Worm (Caenorhabditis elegans): ENCODE results near the gene fbxa-147.

Gene fbxa-147

ce11 chrV:14715608-14716007, 691 bp upstream of the fbxa-147 start, which contains the start of gene R08A2.2:
TSS of gene R08A2.2 (minus strand) at chrV:14715708.
- TF ChIP-seq nhr-6 (tag; optimal IDR thresholded peaks at IDR 0.05), result no peak
- no peak for TF ChIP-seq C34F6.9 (tag; optimal IDR thresholded peaks at IDR 0.05)
- no peak for TF ChIP-seq gmeb-1 (tag; optimal IDR thresholded peaks at IDR 0.05)
- no peak for TF ChIP-seq zag-1 (tag; optimal IDR thresholded peaks at IDR 0.05)
- no peak for TF ChIP-seq R02D3.7 (tag; optimal IDR thresholded peaks at IDR 0.05)
- no peak for TF ChIP-seq aly-2 (tag; optimal IDR thresholded peaks at IDR 0.05)
- no peak for TF ChIP-seq elt-3 (tag; optimal IDR thresholded peaks at IDR 0.05)
- no peak for TF ChIP-seq snpc-4 (tag; optimal IDR thresholded peaks at IDR 0.05)
- no peak for TF ChIP-seq mbf-1 (tag; optimal IDR thresholded peaks at IDR 0.05)
- no peak for TF ChIP-seq nhr-77 (tag; optimal IDR thresholded peaks at IDR 0.05)
- TF ChIP-seq nhr-25 (tag; optimal IDR thresholded peaks at IDR 0.05), result no peak
- TF ChIP-seq unc-62 (GFP tag; optimal IDR thresholded peaks at IDR 0.05), result no peak
- TF ChIP-seq elt-1 (tag; optimal IDR thresholded peaks at IDR 0.05), result no peak
- TF ChIP-seq mdl-1 (tag; optimal IDR thresholded peaks at IDR 0.05), result no peak
- no peak for TF ChIP-seq blmp-1 (tag; optimal IDR thresholded peaks at IDR 0.05; ENCODE audit: insufficient read depth)
- TF ChIP-seq crh-2 (tag; optimal IDR thresholded peaks at IDR 0.05), result no peak
- no peak for TF ChIP-seq dmd-4 (tag; optimal IDR thresholded peaks at IDR 0.05)

ce11 chrV:14719491-14719890, 3.2 kb downstream of the fbxa-147 start, which contains the start of gene R08A2.1:
TSS of gene R08A2.1 (minus strand) at chrV:14719591.
- no peak for TF ChIP-seq skn-1 (tag; optimal IDR thresholded peaks at IDR 0.05)
- TF ChIP-seq snpc-4 (tag; optimal IDR thresholded peaks at IDR 0.05), result no peak
- no peak for TF ChIP-seq nhr-6 (tag; optimal IDR thresholded peaks at IDR 0.05)
- no peak for TF ChIP-seq ceh-16 (tag; optimal IDR thresholded peaks at IDR 0.05)
- TF ChIP-seq nhr-237 (tag; optimal IDR thresholded peaks at IDR 0.05), result no peak
- no peak for TF ChIP-seq ztf-11 (tag; optimal IDR thresholded peaks at IDR 0.05)
- TF ChIP-seq sma-9 (GFP tag; optimal IDR thresholded peaks at IDR 0.05), result no peak
- no peak for TF ChIP-seq sma-9 (tag; optimal IDR thresholded peaks at IDR 0.05)
- TF ChIP-seq mab-5 (tag; optimal IDR thresholded peaks at IDR 0.05), result no peak
- TF ChIP-seq unc-62 (GFP tag; optimal IDR thresholded peaks at IDR 0.05), result no peak
- no peak for TF ChIP-seq C34F6.9 (tag; optimal IDR thresholded peaks at IDR 0.05)
- TF ChIP-seq R02D3.7 (tag; optimal IDR thresholded peaks at IDR 0.05), result no peak
- no peak for TF ChIP-seq elt-1 (tag; optimal IDR thresholded peaks at IDR 0.05)
- TF ChIP-seq aly-2 (tag; optimal IDR thresholded peaks at IDR 0.05), result no peak
- TF ChIP-seq nhr-10 (tag; optimal IDR thresholded peaks at IDR 0.05), result no peak
- no peak for TF ChIP-seq alr-1 (tag; optimal IDR thresholded peaks at IDR 0.05)
- TF ChIP-seq zag-1 (tag; optimal IDR thresholded peaks at IDR 0.05), result no peak
- no peak for TF ChIP-seq lin-11 (tag; optimal IDR thresholded peaks at IDR 0.05)
- no peak for TF ChIP-seq sma-3 (GFP tag; optimal IDR thresholded peaks at IDR 0.05)
- no peak for TF ChIP-seq fos-1 (tag; optimal IDR thresholded peaks at IDR 0.05)

- TF ChIP-seq dmd-4 (tag; optimal IDR thresholded peaks at IDR 0.05) (no peak), crh-2 (tag; optimal IDR thresholded peaks at IDR 0.05) (no peak), C34F6.9 (tag; optimal IDR thresholded peaks at IDR 0.05) (no peak), nhr-77 (tag; optimal IDR thresholded peaks at IDR 0.05) (no peak), skn-1 (tag; optimal IDR thresholded peaks at IDR 0.05) (no peak), gmeb-1 (tag; optimal IDR thresholded peaks at IDR 0.05) (no peak), zag-1 (tag; optimal IDR thresholded peaks at IDR 0.05) (no peak), ceh-82 (tag; optimal IDR thresholded peaks at IDR 0.05) (no peak), ztf-11 (tag; optimal IDR thresholded peaks at IDR 0.05) (no peak), nhr-23 (tag; optimal IDR thresholded peaks at IDR 0.05) (no peak), nhr-11 (tag; optimal IDR thresholded peaks at IDR 0.05) (no peak), nhr-21 (tag; optimal IDR thresholded peaks at IDR 0.05) (no peak), unc-62 (GFP tag; optimal IDR thresholded peaks at IDR 0.05) (no peak), elt-3 (tag; optimal IDR thresholded peaks at IDR 0.05) (no peak), nhr-129 (tag; optimal IDR thresholded peaks at IDR 0.05) (no peak)
Measured at ce11 chrV:14723020-14723419, 6.7 kb downstream of the fbxa-147 start, which contains the start of gene R08A2.7. TSS of gene R08A2.7 (plus strand) at chrV:14723320.

ce11 chrV:14725409-14725808, 9.1 kb downstream of the fbxa-147 start:
- TF ChIP-seq sma-9 (GFP tag; optimal IDR thresholded peaks at IDR 0.05), result peak; percentile 77
- TF ChIP-seq sma-9 (tag; optimal IDR thresholded peaks at IDR 0.05), result no peak
- TF ChIP-seq nhr-10 (tag; optimal IDR thresholded peaks at IDR 0.05), result no peak
- peak; percentile 42 for TF ChIP-seq nhr-21 (tag; optimal IDR thresholded peaks at IDR 0.05)
- TF ChIP-seq peb-1 (tag; optimal IDR thresholded peaks at IDR 0.05), result no peak
- TF ChIP-seq sma-3 (GFP tag; optimal IDR thresholded peaks at IDR 0.05), result peak; percentile 19
- TF ChIP-seq nhr-23 (tag; optimal IDR thresholded peaks at IDR 0.05), result no peak
- no peak for TF ChIP-seq unc-39 (tag; optimal IDR thresholded peaks at IDR 0.05)
